Worm (Caenorhabditis elegans): ENCODE results near the gene decr-1.2.

ce11 chrII:8573044-8573443 lies 27.6 kb downstream of the decr-1.2 start, which contains the start of gene F54C9.7:
- TF ChIP-seq elt-4 (tag; optimal IDR thresholded peaks at IDR 0.05) (no peak), npax-4 (tag; optimal IDR thresholded peaks at IDR 0.05) (no peak), unc-55 (GFP tag; optimal IDR thresholded peaks at IDR 0.05) (no peak)

Data from whole organism, late embryonic.